Fruit fly (Drosophila melanogaster): Measurements from ENCODE around the gene CG12268.

The CG12268 gene

dm6 chr3R:23986479-23986930 lies 38.3 kb upstream of the CG12268 start, which contains the start of the genes CG13603 and CG5902 (continued):
- TF ChIP-seq CG4404 (GFP tag; IDR thresholded peaks at IDR 0.05) (no peak; the same call in 1 of the 2 replicates), CG1529 (GFP tag; optimal IDR thresholded peaks at IDR 0.05) (no peak), Lhr (GFP tag; optimal IDR thresholded peaks at IDR 0.05) (no peak), CG1832 (GFP tag; optimal IDR thresholded peaks at IDR 0.05) (no peak), fd3F (GFP tag; optimal IDR thresholded peaks at IDR 0.05) (no peak), CG15479 (GFP tag; optimal IDR thresholded peaks at IDR 0.05) (no peak), CG11398 (GFP tag; optimal IDR thresholded peaks at IDR 0.05) (peak; percentile 59), NK7.1 (GFP tag; optimal IDR thresholded peaks at IDR 0.05) (no peak), Ssrp (tag; optimal IDR thresholded peaks at IDR 0.05) (no peak), Max (GFP tag; optimal IDR thresholded peaks at IDR 0.05) (no peak), CG42726 (GFP tag; IDR thresholded peaks at IDR 0.05; ENCODE audit: partially characterized antibody) (peak; percentile 72; the same call in 1 of the 2 replicates), Eip74EF (GFP tag; optimal IDR thresholded peaks at IDR 0.05) (no peak), CG10366 (GFP tag; IDR thresholded peaks at IDR 0.05) (peak; percentile 37), CG32532 (GFP tag; IDR thresholded peaks at IDR 0.05) (0 out of 2 replicates have a peak, but pooled peaks have one; percentile 11), CG8944 (GFP tag; optimal IDR thresholded peaks at IDR 0.05) (peak; percentile 70), pfk (GFP tag; optimal IDR thresholded peaks at IDR 0.05) (no peak), CG12659 (GFP tag; optimal IDR thresholded peaks at IDR 0.05) (peak; percentile 80), MESR4 (GFP tag; optimal IDR thresholded peaks at IDR 0.05) (peak; percentile 95), nau (GFP tag; optimal IDR thresholded peaks at IDR 0.05) (no peak), CG13424 (tag; optimal IDR thresholded peaks at IDR 0.05) (no peak), abd-A (tag; optimal IDR thresholded peaks at IDR 0.05) (no peak), pum (GFP tag; optimal IDR thresholded peaks at IDR 0.05) (peak; percentile 51), CG14860 (GFP tag; IDR thresholded peaks at IDR 0.05; ENCODE audit: partially characterized antibody) (peak; percentile 65), ro (GFP tag; IDR thresholded peaks at IDR 0.05) (no peak), CG6854 (GFP tag; optimal IDR thresholded peaks at IDR 0.05) (no peak), ham (GFP tag; IDR thresholded peaks at IDR 0.05) (no peak), CG6813 (GFP tag; optimal IDR thresholded peaks at IDR 0.05) (no peak), Kr (GFP tag; optimal IDR thresholded peaks at IDR 0.05) (no peak), Dll (GFP tag; IDR thresholded peaks at IDR 0.05; ENCODE audit: partially characterized antibody) (peak; percentile 82), CG12071 (GFP tag; optimal IDR thresholded peaks at IDR 0.05) (no peak), tgo (GFP tag; IDR thresholded peaks at IDR 0.05) (0 out of 3 replicates have a peak, but pooled peaks have one; percentile 15), org-1 (GFP tag; optimal IDR thresholded peaks at IDR 0.05) (no peak), Hmx (GFP tag; optimal IDR thresholded peaks at IDR 0.05) (no peak), Fer3 (tag; optimal IDR thresholded peaks at IDR 0.05) (no peak), CG12219 (GFP tag; optimal IDR thresholded peaks at IDR 0.05) (no peak), Opbp (GFP tag; IDR thresholded peaks at IDR 0.05; ENCODE audit: partially characterized antibody) (peak; percentile 88), ERR (GFP tag; optimal IDR thresholded peaks at IDR 0.05) (peak; percentile 78), CkIIα-i1 (GFP tag; IDR thresholded peaks at IDR 0.05) (no peak), ap (GFP tag; IDR thresholded peaks at IDR 0.05) (no peak), toy (GFP tag; IDR thresholded peaks at IDR 0.05) (no peak), CG2712 (tag; optimal IDR thresholded peaks at IDR 0.05) (peak; percentile 60), Pdp1 (GFP tag; optimal IDR thresholded peaks at IDR 0.05) (peak in 1 of 2 experiments; percentile 39), CG2116 (GFP tag; optimal IDR thresholded peaks at IDR 0.05) (peak; percentile 98), ase (GFP tag; IDR thresholded peaks at IDR 0.05) (no peak), CG7928 (GFP tag; optimal IDR thresholded peaks at IDR 0.05) (no peak), Hmr (GFP tag; optimal IDR thresholded peaks at IDR 0.05) (no peak), Doc3 (GFP tag; IDR thresholded peaks at IDR 0.05; ENCODE audit: partially characterized antibody) (peak; percentile 66), al (GFP tag; IDR thresholded peaks at IDR 0.05) (no peak), Antp (GFP tag; optimal IDR thresholded peaks at IDR 0.05) (peak; percentile 70), ind (GFP tag; optimal IDR thresholded peaks at IDR 0.05) (peak; percentile 60)

All from whole organism, embryonic.